Fruit fly (Drosophila melanogaster) whole organism, wandering third instar larva: ENCODE data around the gene Sec61alpha.

Source experiments
- Abd-B ChIP-seq: fragments of >200 bp; optimal IDR thresholded peaks from 2 replicates; lab custom pipeline; 2017; ENCODE audit warnings: missing biosample characterization, missing genetic modification characterization
- Dfd ChIP-seq: fragments of >200 bp; optimal IDR thresholded peaks from 2 replicates; lab custom pipeline; 2017; ENCODE audit warnings: missing biosample characterization, missing genetic modification characterization
- Dif ChIP-seq: fragments of 200-275, 200-300 bp; sonication (Bioruptor generic); optimal IDR thresholded peaks from 2 replicates; lab custom pipeline; 2018; ENCODE audit warnings: missing biosample characterization, missing genetic modification characterization; ENCODE audit not compliant: partially characterized antibody
- Hr83 ChIP-seq: fragments of 200-300 bp; sonication (Bioruptor generic); optimal IDR thresholded peaks from 2 replicates; lab custom pipeline; 2016; ENCODE audit warnings: missing biosample characterization, mild to moderate bottlenecking, missing genetic modification characterization, moderate library complexity; ENCODE audit not compliant: poor library complexity, severe bottlenecking
- Jra ChIP-seq: sonication (Bioruptor generic); optimal IDR thresholded peaks from 2 replicates; lab custom pipeline; 2016; ENCODE audit warnings: missing biosample characterization, missing genetic modification characterization
- Mio ChIP-seq: sonication (Bioruptor generic); optimal IDR thresholded peaks from 2 replicates; lab custom pipeline; 2016; ENCODE audit warnings: missing biosample characterization, missing genetic modification characterization
- Rel ChIP-seq, 2 experiments: fragments of 200-800 bp; sonication (Bioruptor generic) in 1 of 2; optimal IDR thresholded peaks; 2 replicates in 1 of 2; 3 replicates in 1 of 2; lab custom pipeline; 2016 to 2019; ENCODE audit warnings: mild to moderate bottlenecking in 2 of 2, missing biosample characterization in 2 of 2, missing genetic modification characterization in 2 of 2, moderate library complexity in 1 of 2
- dl ChIP-seq, 2 experiments: fragments of 175-275, 200-275 bp in 1 of 2; fragments of 200-275 bp in 1 of 2; sonication (Bioruptor generic); optimal IDR thresholded peaks; lab custom pipeline; 2018; ENCODE audit warnings: mild to moderate bottlenecking in 2 of 2, missing biosample characterization in 2 of 2, missing genetic modification characterization in 2 of 2, moderate library complexity in 2 of 2; ENCODE audit not compliant: partially characterized antibody in 2 of 2, insufficient read depth in 1 of 2
- h ChIP-seq: fragments of 200-800 bp; sonication (Bioruptor generic); optimal IDR thresholded peaks from 3 replicates; lab custom pipeline; 2016; ENCODE audit warnings: missing biosample characterization, mild to moderate bottlenecking, missing genetic modification characterization
- lola ChIP-seq: fragments of >200 bp; optimal IDR thresholded peaks from 2 replicates; lab custom pipeline; 2017; ENCODE audit warnings: missing biosample characterization, missing genetic modification characterization
- rgr ChIP-seq: fragments of 200-800 bp; sonication (Bioruptor generic); optimal IDR thresholded peaks from 3 replicates; lab custom pipeline; 2016; ENCODE audit warnings: missing biosample characterization, mild to moderate bottlenecking, missing genetic modification characterization
- sage ChIP-seq: fragments of 200-800 bp; sonication (Bioruptor generic); optimal IDR thresholded peaks from 2 replicates; lab custom pipeline; 2016; ENCODE audit warnings: missing biosample characterization, mild to moderate bottlenecking, missing genetic modification characterization
- woc ChIP-seq: sonication (Bioruptor generic); optimal IDR thresholded peaks from 2 replicates; lab custom pipeline; 2016; ENCODE audit warnings: missing biosample characterization, mild to moderate bottlenecking, missing genetic modification characterization

Gene Sec61alpha

dm6 chr2L:6449753-6450152 is 30.6 kb downstream of the Sec61alpha start:
- TF ChIP-seq Rel (GFP tag; optimal IDR thresholded peaks at IDR 0.05; lab: Kevin White, UChicago) (no peak), Rel (tag; optimal IDR thresholded peaks at IDR 0.05; lab: Kevin White, UChicago) (peak; percentile 47), dl (GFP tag; optimal IDR thresholded peaks at IDR 0.05; lab: Kevin White, UChicago; ENCODE audit: insufficient read depth in 1 of 2, partially characterized antibody in 2 of 2) (no peak)

dm6 chr2L:6448334-6448703 is 32.1 kb downstream of the Sec61alpha start, which contains the start of gene Acox3:
Acox3 (minus strand) TSS chr2L:6448403.
- TF ChIP-seq h (GFP tag; lab: Kevin White, UChicago), result no peak
- TF ChIP-seq Jra (GFP tag; lab: Kevin White, UChicago), result no peak
- no peak for TF ChIP-seq sage (GFP tag; lab: Kevin White, UChicago)
- TF ChIP-seq lola (GFP tag; lab: Kevin White, UChicago), result no peak
- no peak for TF ChIP-seq Dfd

DNA sequence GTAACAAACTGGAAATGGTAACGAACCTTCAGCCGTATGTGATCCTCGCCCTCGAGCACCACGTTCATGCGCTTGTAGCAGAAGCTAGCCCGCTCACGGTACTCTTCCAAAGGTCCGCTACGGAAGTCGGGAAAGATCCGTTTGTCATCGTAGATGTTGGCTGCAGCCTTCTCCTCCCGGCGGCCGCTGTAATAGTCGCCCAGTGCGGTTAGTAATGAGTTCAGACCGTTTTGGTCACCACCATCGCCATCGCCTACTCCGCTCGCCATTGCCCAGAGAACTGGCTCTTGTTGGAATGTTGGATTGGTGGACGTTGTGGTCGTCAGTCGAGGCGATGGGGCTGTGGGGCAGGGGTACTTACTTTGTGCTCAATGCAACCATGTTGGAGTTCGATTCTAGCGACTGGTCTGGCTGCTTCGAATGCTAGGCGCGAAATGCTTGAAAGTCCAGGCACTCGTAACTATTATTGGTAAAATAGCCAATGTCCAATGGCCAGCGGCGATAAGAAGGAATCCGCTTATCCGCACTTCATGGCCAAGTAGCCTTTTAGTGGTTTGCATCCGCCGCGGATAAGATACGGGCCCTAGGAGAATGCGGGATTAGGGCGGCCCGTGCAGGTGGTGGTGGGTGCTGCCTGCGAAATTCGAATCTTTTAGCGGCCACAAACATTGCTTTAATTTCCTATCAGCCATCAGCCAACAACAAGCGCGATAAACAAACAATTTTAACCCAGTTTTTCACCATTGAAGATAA is 32.6 kb downstream of the Sec61alpha start:
- TF ChIP-seq Dif, result peak; percentile 10
- TF ChIP-seq Dfd, result no peak
- peak; percentile 16 for TF ChIP-seq rgr (GFP tag; lab: Kevin White, UChicago)
- TF ChIP-seq Hr83 (GFP tag; lab: Kevin White, UChicago), result peak; percentile 58
- no peak for TF ChIP-seq Mio (GFP tag; lab: Kevin White, UChicago)
- no peak for TF ChIP-seq woc (GFP tag; lab: Kevin White, UChicago)
- no peak for TF ChIP-seq Abd-B (GFP tag; lab: Kevin White, UChicago)
- no peak for TF ChIP-seq sage (GFP tag; lab: Kevin White, UChicago)
- TF ChIP-seq, all 38 proteins: peak for 3
